Worm (Caenorhabditis elegans): ENCODE measurements around the gene F58A6.9.

DNA sequence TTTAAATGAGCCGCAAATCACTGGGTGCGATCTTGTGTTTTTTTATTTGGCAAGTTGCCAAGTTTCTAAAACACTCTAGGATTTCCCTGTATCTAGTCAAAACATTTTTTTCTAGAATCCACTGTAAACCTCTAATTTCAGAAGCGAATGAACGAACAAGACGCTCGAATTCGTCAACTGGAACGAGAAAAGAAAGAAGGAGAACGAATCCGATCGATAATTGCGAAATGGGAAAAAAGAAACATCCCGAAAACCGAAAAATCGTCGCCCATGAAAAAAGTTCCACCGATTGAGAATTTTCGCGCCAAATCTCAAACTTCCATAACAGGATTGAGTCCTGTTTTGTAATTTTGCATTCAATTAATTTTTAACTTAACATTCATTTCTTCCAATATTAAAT lies 18.3 kb upstream of the F58A6.9 start:
- TF ChIP-seq aly-2 (tag; optimal IDR thresholded peaks at IDR 0.05), result no peak
- TF ChIP-seq eor-1 (tag; optimal IDR thresholded peaks at IDR 0.05), result no peak
- no peak for TF ChIP-seq unc-62 (GFP tag; optimal IDR thresholded peaks at IDR 0.05)
- TF ChIP-seq pha-4 (tag; optimal IDR thresholded peaks at IDR 0.05), result no peak
- no peak for TF ChIP-seq nhr-237 (tag; optimal IDR thresholded peaks at IDR 0.05)
- no peak for TF ChIP-seq daf-12 (tag; optimal IDR thresholded peaks at IDR 0.05)
- no peak for TF ChIP-seq ceh-82 (tag; optimal IDR thresholded peaks at IDR 0.05)
- TF ChIP-seq fkh-10 (GFP tag; optimal IDR thresholded peaks at IDR 0.05), result no peak
- TF ChIP-seq elt-3 (tag; optimal IDR thresholded peaks at IDR 0.05), result no peak
- TF ChIP-seq egl-27 (tag; optimal IDR thresholded peaks at IDR 0.05), result no peak

Data from whole organism, L3 larva.